Fruit fly (Drosophila melanogaster) whole organism, embryonic: ENCODE data around the gene Mlc-c.

Source experiments
- Aef1 ChIP-seq: fragments of 200-800 bp; sonication (Bioruptor generic); IDR thresholded peaks from 3 replicates; pipeline ENCODE4 v1.3.6; 2022; ENCODE audit warnings: missing biosample characterization, missing genetic modification characterization
- Atf6 ChIP-seq: fragments of 200-800 bp; sonication (Bioruptor generic); IDR thresholded peaks from 2 replicates; pipeline ENCODE4 v1.3.6; 2022; ENCODE audit warnings: missing biosample characterization, missing genetic modification characterization
- Bgb ChIP-seq: fragments of 200-800 bp; sonication (Bioruptor generic); IDR thresholded peaks from 2 replicates; pipeline ENCODE4 v1.3.6; 2022; ENCODE audit warnings: missing biosample characterization, missing genetic modification characterization; ENCODE audit not compliant: partially characterized antibody
- CG11247 ChIP-seq: fragments of 200-800 bp; sonication (Bioruptor generic); IDR thresholded peaks from 2 replicates; pipeline ENCODE4 v1.3.6; 2022; ENCODE audit warnings: missing biosample characterization, missing genetic modification characterization
- CG12391 ChIP-seq: fragments of 200-800 bp; sonication (Bioruptor generic); optimal IDR thresholded peaks from 3 replicates; lab custom pipeline; 2018; ENCODE audit warnings: missing biosample characterization, mild to moderate bottlenecking, missing genetic modification characterization, moderate library complexity
- CG13287 ChIP-seq: fragments of 200-800 bp; sonication (Bioruptor generic); IDR thresholded peaks from 2 replicates; pipeline ENCODE4 v1.3.6; 2022; ENCODE audit warnings: missing biosample characterization, missing genetic modification characterization; ENCODE audit not compliant: partially characterized antibody
- CG13624 ChIP-seq: fragments of 200-800 bp; sonication (Bioruptor generic); optimal IDR thresholded peaks from 2 replicates; lab custom pipeline; 2016; ENCODE audit warnings: missing biosample characterization, missing genetic modification characterization
- CG14667 ChIP-seq: fragments of 200-800 bp; sonication (Bioruptor generic); IDR thresholded peaks from 2 replicates; pipeline ENCODE4 v1.3.6; 2022; ENCODE audit warnings: missing biosample characterization, missing genetic modification characterization
- CG14710 ChIP-seq: fragments of 200-800 bp; sonication (Bioruptor generic); optimal IDR thresholded peaks from 3 replicates; lab custom pipeline; 2019; ENCODE audit warnings: missing biosample characterization, mild to moderate bottlenecking, missing genetic modification characterization, moderate library complexity
- CG14860 ChIP-seq: fragments of 200-800 bp; sonication (Bioruptor generic); IDR thresholded peaks from 3 replicates; pipeline ENCODE4 v1.3.6; 2022; ENCODE audit warnings: missing biosample characterization, missing genetic modification characterization; ENCODE audit not compliant: partially characterized antibody
- CG1647 ChIP-seq: fragments of 200-800 bp; sonication (Bioruptor generic); optimal IDR thresholded peaks from 3 replicates; lab custom pipeline; 2016; ENCODE audit warnings: missing biosample characterization, missing genetic modification characterization
- CG16813 ChIP-seq: fragments of 200-800 bp; sonication (Bioruptor generic); IDR thresholded peaks from 3 replicates; pipeline ENCODE4 v1.3.6; 2022; ENCODE audit warnings: missing biosample characterization, missing genetic modification characterization; ENCODE audit not compliant: partially characterized antibody
- CG1832 ChIP-seq: fragments of 200-800 bp; sonication (Bioruptor generic); optimal IDR thresholded peaks from 2 replicates; lab custom pipeline; 2017; ENCODE audit warnings: missing biosample characterization, mild to moderate bottlenecking, missing genetic modification characterization, inconsistent platforms
- CG2712 ChIP-seq: fragments of 200-800 bp; optimal IDR thresholded peaks from 3 replicates; lab custom pipeline; 2019; ENCODE audit warnings: missing biosample characterization, mild to moderate bottlenecking, missing genetic modification characterization, moderate library complexity
- CG34224 ChIP-seq: fragments of 200-800 bp; sonication (Bioruptor generic); IDR thresholded peaks from 3 replicates; pipeline ENCODE4 v1.3.6; 2022; ENCODE audit warnings: missing biosample characterization, missing genetic modification characterization; ENCODE audit not compliant: partially characterized antibody
- CG34422 ChIP-seq: fragments of 200-800 bp; sonication (Bioruptor generic); IDR thresholded peaks from 3 replicates; pipeline ENCODE4 v1.3.6; 2022; ENCODE audit warnings: missing biosample characterization, missing genetic modification characterization
- CG8944 ChIP-seq: fragments of 200-800 bp; sonication (Bioruptor generic); optimal IDR thresholded peaks from 3 replicates; lab custom pipeline; 2016; ENCODE audit warnings: missing biosample characterization, missing genetic modification characterization
- CG9215 ChIP-seq: fragments of 200-800 bp; sonication (Bioruptor generic); IDR thresholded peaks from 2 replicates; pipeline ENCODE4 v1.3.6; 2022; ENCODE audit warnings: missing biosample characterization, missing genetic modification characterization
- Dbx ChIP-seq: fragments of 200-800 bp; sonication (Bioruptor generic); IDR thresholded peaks from 3 replicates; pipeline ENCODE4 v1.3.6; 2022; ENCODE audit warnings: missing biosample characterization, missing genetic modification characterization
- Ets97D ChIP-seq: fragments of 200-800 bp; sonication (Bioruptor generic); optimal IDR thresholded peaks from 3 replicates; lab custom pipeline; 2016; ENCODE audit warnings: missing biosample characterization, missing genetic modification characterization
- Fer1 ChIP-seq: fragments of 200-800 bp; sonication (Bioruptor generic); optimal IDR thresholded peaks from 2 replicates; lab custom pipeline; 2017; ENCODE audit warnings: missing biosample characterization, mild to moderate bottlenecking, missing genetic modification characterization
- Lhr ChIP-seq: fragments of 200-800 bp; sonication (Bioruptor generic); optimal IDR thresholded peaks from 3 replicates; lab custom pipeline; 2017; ENCODE audit warnings: mild to moderate bottlenecking, missing biosample characterization, missing genetic modification reagents, missing genetic modification characterization
- MBD-R2 ChIP-seq: fragments of 200-800 bp; sonication (Bioruptor generic); IDR thresholded peaks from 2 replicates; pipeline ENCODE4 v1.3.6; 2022; ENCODE audit warnings: missing biosample characterization, missing genetic modification characterization
- Meics ChIP-seq: fragments of 200-800 bp; sonication (Bioruptor generic); optimal IDR thresholded peaks from 2 replicates; lab custom pipeline; 2017; ENCODE audit warnings: missing biosample characterization, mild to moderate bottlenecking, missing genetic modification characterization
- Mrtf ChIP-seq: fragments of 200-800 bp; sonication (Bioruptor generic); IDR thresholded peaks from 3 replicates; pipeline ENCODE4 v1.3.6; 2022; ENCODE audit warnings: missing biosample characterization, missing genetic modification characterization
- Pdp1 ChIP-seq, 2 experiments: fragments of 200-800 bp; sonication (Bioruptor generic); optimal IDR thresholded peaks; 3 replicates each; lab custom pipeline; 2016; ENCODE audit warnings: missing biosample characterization in 2 of 2, missing genetic modification characterization in 2 of 2, mild to moderate bottlenecking in 1 of 2, moderate library complexity in 1 of 2
- Rfx ChIP-seq: fragments of 200-800 bp; sonication (Bioruptor generic); IDR thresholded peaks from 2 replicates; pipeline ENCODE4 v1.3.6; 2022; ENCODE audit warnings: missing biosample characterization, missing genetic modification characterization
- Rx ChIP-seq: fragments of 200-800 bp; sonication (Bioruptor generic); IDR thresholded peaks from 2 replicates; pipeline ENCODE4 v1.3.6; 2022; ENCODE audit warnings: missing biosample characterization, missing genetic modification characterization
- Sin3A ChIP-seq: fragments of >200 bp; optimal IDR thresholded peaks from 2 replicates; lab custom pipeline; 2018
- bbx ChIP-seq: fragments of 200-800 bp; sonication (Bioruptor generic); IDR thresholded peaks from 2 replicates; pipeline ENCODE4 v1.3.6; 2022; ENCODE audit warnings: missing biosample characterization, missing genetic modification characterization; ENCODE audit not compliant: partially characterized antibody
- chif ChIP-seq, 2 experiments: fragments of 200-800 bp; sonication (Bioruptor generic); optimal IDR thresholded peaks; 3 replicates each; lab custom pipeline; 2016; ENCODE audit warnings: missing biosample characterization in 2 of 2, missing genetic modification characterization in 2 of 2
- dpn ChIP-seq, 2 experiments: fragments of 200-800 bp; sonication (Bioruptor generic); optimal IDR thresholded peaks; 3 replicates each; lab custom pipeline; 2016; ENCODE audit warnings: missing biosample characterization in 2 of 2, missing genetic modification characterization in 2 of 2
- fd102C ChIP-seq: fragments of 200-800 bp; sonication (Bioruptor generic); optimal IDR thresholded peaks from 2 replicates; lab custom pipeline; 2018; ENCODE audit warnings: missing biosample characterization, mild to moderate bottlenecking, missing genetic modification characterization, moderate library complexity
- kay ChIP-seq: fragments of 200-800 bp; sonication (Bioruptor generic); optimal IDR thresholded peaks from 2 replicates; lab custom pipeline; 2016; ENCODE audit warnings: missing biosample characterization, missing genetic modification characterization
- ken ChIP-seq: fragments of 200-800 bp; sonication (Bioruptor generic); IDR thresholded peaks from 3 replicates; pipeline ENCODE4 v1.3.6; 2022; ENCODE audit warnings: missing biosample characterization, missing genetic modification characterization
- kni ChIP-seq: fragments of 200-800 bp; sonication (Bioruptor generic); optimal IDR thresholded peaks from 3 replicates; lab custom pipeline; 2017; ENCODE audit warnings: mild to moderate bottlenecking, missing biosample characterization, missing genetic modification reagents, missing genetic modification characterization
- lilli ChIP-seq: fragments of 200-800 bp; sonication (Bioruptor generic); optimal IDR thresholded peaks from 3 replicates; lab custom pipeline; 2016; ENCODE audit warnings: missing biosample characterization, missing genetic modification characterization
- lmd ChIP-seq: fragments of 200-800 bp; sonication (Bioruptor generic); IDR thresholded peaks from 2 replicates; pipeline ENCODE4 v1.3.6; 2022; ENCODE audit warnings: missing biosample characterization, missing genetic modification characterization
- pnt ChIP-seq: fragments of 200-800 bp; sonication (Bioruptor generic); optimal IDR thresholded peaks from 3 replicates; lab custom pipeline; 2016; ENCODE audit warnings: missing biosample characterization, missing genetic modification characterization
- prd ChIP-seq, 3 experiments: fragments of >200 bp in 2 of 3; fragments of 200-800 bp in 1 of 3; sonication (Bioruptor generic) in 1 of 3; optimal IDR thresholded peaks in 2 of 3; IDR thresholded peaks in 1 of 3; 2 replicates in 2 of 3; 3 replicates in 1 of 3; pipeline versions ENCODE4 v1.3.6 to Lab custom; 2017 to 2022; ENCODE audit warnings: missing biosample characterization in 1 of 3, missing genetic modification characterization in 1 of 3
- pzg ChIP-seq: fragments of 200-800 bp; sonication (Bioruptor generic); optimal IDR thresholded peaks from 3 replicates; lab custom pipeline; 2018; ENCODE audit warnings: missing biosample characterization, mild to moderate bottlenecking, missing genetic modification characterization, moderate library complexity
- sens ChIP-seq: fragments of 200-800 bp; sonication (Bioruptor generic); peaks from one replicate; lab custom pipeline; 2016; ENCODE audit warnings: missing biosample characterization, missing genetic modification characterization
- slbo ChIP-seq: fragments of 200-800 bp; sonication (Bioruptor generic); IDR thresholded peaks from 2 replicates; pipeline ENCODE4 v1.3.6; 2022; ENCODE audit warnings: missing biosample characterization, missing genetic modification characterization
- slp2 ChIP-seq: fragments of 200-800 bp; sonication (Bioruptor generic); optimal IDR thresholded peaks from 2 replicates; lab custom pipeline; 2016; ENCODE audit warnings: missing biosample characterization, missing genetic modification characterization
- sob ChIP-seq: fragments of 200-800 bp; sonication (Bioruptor generic); IDR thresholded peaks from 2 replicates; pipeline ENCODE4 v1.3.6; 2022; ENCODE audit warnings: missing biosample characterization, missing genetic modification characterization
- sug ChIP-seq: fragments of 200-800 bp; optimal IDR thresholded peaks from 2 replicates; lab custom pipeline; 2019; ENCODE audit warnings: missing biosample characterization, mild to moderate bottlenecking, missing genetic modification characterization, moderate library complexity
- toy ChIP-seq: fragments of 200-800 bp; sonication (Bioruptor generic); IDR thresholded peaks from 2 replicates; pipeline ENCODE4 v1.3.6; 2022; ENCODE audit warnings: missing biosample characterization, missing genetic modification characterization
- vvl ChIP-seq: fragments of 200-800 bp; sonication (Bioruptor generic); IDR thresholded peaks from 2 replicates; pipeline ENCODE4 v1.3.6; 2022; ENCODE audit warnings: missing biosample characterization, missing genetic modification characterization
- zfh1 ChIP-seq: fragments of 200-800 bp; sonication (Bioruptor generic); IDR thresholded peaks from 3 replicates; pipeline ENCODE4 v1.3.6; 2022; ENCODE audit warnings: missing biosample characterization, missing genetic modification characterization

The Mlc-c gene

DNA sequence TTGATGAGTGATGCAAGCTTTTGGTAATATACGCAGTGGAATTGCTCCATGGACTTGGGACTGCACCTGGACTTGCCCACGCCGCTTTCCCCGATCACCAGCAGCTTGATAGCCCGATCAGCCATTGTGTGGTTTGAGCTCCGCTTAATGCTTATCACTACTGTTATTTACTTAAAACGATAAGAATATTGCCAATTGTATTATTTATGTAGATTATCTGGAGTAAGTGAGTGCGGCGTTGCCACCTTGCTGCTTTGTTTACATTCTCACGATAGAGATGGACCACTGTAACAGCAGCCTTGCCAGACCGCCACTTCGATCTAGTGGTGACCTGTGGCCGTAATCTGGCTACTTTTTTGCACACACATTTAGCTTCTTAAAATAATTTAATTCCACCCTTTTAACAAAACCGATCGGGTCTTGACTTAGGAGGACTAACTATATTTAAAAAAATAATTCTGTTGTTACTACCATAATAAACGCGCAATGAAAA lies 49.2 kb upstream of the Mlc-c start, which contains the start of gene Rab18 (continued):
- peak; percentile 49; the same call in 1 of the 3 replicates for TF ChIP-seq ken (GFP tag; lab: Robert Waterston, UW)
- peak; percentile 57 for TF ChIP-seq bbx (GFP tag; lab: Robert Waterston, UW)
- 0 out of 3 replicates have a peak, but pooled peaks have one; percentile 40 for TF ChIP-seq CG14860 (GFP tag; lab: Robert Waterston, UW)
- peak; percentile 34 for TF ChIP-seq CG13624
- TF ChIP-seq CG13287 (GFP tag; lab: Robert Waterston, UW) = peak; percentile 41
- TF ChIP-seq CG9215 (GFP tag; lab: Robert Waterston, UW) = peak; percentile 47; the same call in 1 of the 2 replicates
- TF ChIP-seq prd (optimal IDR thresholded peaks at IDR 0.05; lab: Kevin White, UChicago) = no peak
- peak; percentile 63; the same call in 1 of the 3 replicates for TF ChIP-seq prd (GFP tag; IDR thresholded peaks at IDR 0.05; lab: Robert Waterston, UW)
- peak; percentile 17; the same call in 1 of the 2 replicates for TF ChIP-seq lmd (GFP tag; lab: Robert Waterston, UW)
- peak; percentile 3 to 35 for TF ChIP-seq dpn (GFP tag; optimal IDR thresholded peaks at IDR 0.05; lab: Kevin White, UChicago)
- peak; percentile 82 for TF ChIP-seq sens (GFP tag; lab: Kevin White, UChicago)
- no peak for TF ChIP-seq CG1832
- TF ChIP-seq CG34224 (GFP tag; lab: Robert Waterston, UW) = no peak
- peak; percentile 44; the same call in 2 of the 3 replicates for TF ChIP-seq Aef1 (GFP tag; lab: Robert Waterston, UW)
- TF ChIP-seq toy (GFP tag; lab: Robert Waterston, UW) = no peak
- peak; percentile 49 for TF ChIP-seq pnt (GFP tag; lab: Kevin White, UChicago)
- peak; percentile 52 for TF ChIP-seq slp2 (GFP tag; lab: Kevin White, UChicago)
- peak; percentile 23 for TF ChIP-seq Ets97D (GFP tag; lab: Kevin White, UChicago)
- peak; percentile 65 for TF ChIP-seq CG16813 (GFP tag; lab: Robert Waterston, UW)
- no peak for TF ChIP-seq Atf6 (GFP tag; lab: Robert Waterston, UW)
- TF ChIP-seq kni (GFP tag; lab: Kevin White, UChicago) = peak; percentile 55
- TF ChIP-seq MBD-R2 = peak; percentile 83
- TF ChIP-seq Dbx (GFP tag; lab: Robert Waterston, UW) = peak; percentile 55; the same call in 1 of the 3 replicates
- TF ChIP-seq Fer1 (GFP tag; lab: Kevin White, UChicago) = no peak
- TF ChIP-seq kay (GFP tag; lab: Kevin White, UChicago) = no peak
- peak; percentile 3 for TF ChIP-seq Sin3A
- peak; percentile 53; the same call in 1 of the 3 replicates for TF ChIP-seq CG34422
- no peak for TF ChIP-seq Meics (GFP tag; lab: Kevin White, UChicago)
- TF ChIP-seq CG1647 (GFP tag; lab: Kevin White, UChicago) = peak; percentile 26
- peak in 1 of 2 experiments; percentile 26 for TF ChIP-seq chif (GFP tag; optimal IDR thresholded peaks at IDR 0.05; lab: Kevin White, UChicago)
- TF ChIP-seq Bgb = peak; percentile 60; the same call in 1 of the 2 replicates
- TF ChIP-seq CG14710 (tag; lab: Kevin White, UChicago) = peak; percentile 10
- peak; percentile 16 for TF ChIP-seq sug (tag; lab: Kevin White, UChicago)
- TF ChIP-seq sob (GFP tag; lab: Robert Waterston, UW) = peak; percentile 13; the same call in 1 of the 2 replicates
- TF ChIP-seq Rfx (GFP tag; lab: Robert Waterston, UW) = peak; percentile 73
- TF ChIP-seq CG12391 (tag; lab: Kevin White, UChicago) = peak; percentile 2
- TF ChIP-seq CG11247 = 0 out of 2 replicates have a peak, but pooled peaks have one; percentile 13
- TF ChIP-seq vvl (GFP tag; lab: Robert Waterston, UW) = peak; percentile 75
- peak; percentile 22 for TF ChIP-seq CG8944
- peak; percentile 15; the same call in 1 of the 3 replicates for TF ChIP-seq Mrtf (GFP tag; lab: Robert Waterston, UW)
- TF ChIP-seq Lhr (GFP tag; lab: Kevin White, UChicago) = peak; percentile 36
- peak; percentile 30 to 64 for TF ChIP-seq Pdp1 (GFP tag; optimal IDR thresholded peaks at IDR 0.05; lab: Kevin White, UChicago)
- peak; percentile 77 for TF ChIP-seq slbo (GFP tag; lab: Robert Waterston, UW)
- TF ChIP-seq fd102C (GFP tag; lab: Kevin White, UChicago) = no peak
- peak; percentile 7; the same call in 1 of the 2 replicates for TF ChIP-seq Rx (GFP tag; lab: Robert Waterston, UW)
- TF ChIP-seq CG14667 (GFP tag; lab: Robert Waterston, UW) = peak; percentile 43; the same call in 1 of the 2 replicates
- TF ChIP-seq CG2712 = peak; percentile 22
- peak; percentile 42 for TF ChIP-seq lilli (GFP tag; lab: Kevin White, UChicago)
- TF ChIP-seq pzg (GFP tag; lab: Kevin White, UChicago) = peak; percentile 62
- peak; percentile 52; the same call in 1 of the 3 replicates for TF ChIP-seq zfh1
